Worm (Caenorhabditis elegans) whole organism, L3 larva: ENCODE data around the gene Y62H9A.15.

Experiments
- R02D3.7 ChIP-seq: fragments of 150-350 bp; optimal IDR thresholded peaks from 2 replicates; lab custom pipeline; 2014; ENCODE audit warnings: missing biosample characterization, missing genetic modification characterization
- ZK546.5 ChIP-seq: sonication (generic microtip); optimal IDR thresholded peaks from 2 replicates; lab custom pipeline; 2017; ENCODE audit warnings: missing biosample characterization, missing genetic modification characterization
- aly-2 ChIP-seq: fragments of 150-350 bp; optimal IDR thresholded peaks from 2 replicates; lab custom pipeline; 2014; ENCODE audit warnings: missing biosample characterization, missing genetic modification characterization
- ama-1 ChIP-seq: fragments of 150-350 bp; optimal IDR thresholded peaks from 2 replicates; lab custom pipeline; 2018
- ceh-16 ChIP-seq: sonication (generic microtip); optimal IDR thresholded peaks from 2 replicates; lab custom pipeline; 2017; ENCODE audit warnings: missing biosample characterization, missing genetic modification characterization
- ceh-28 ChIP-seq: fragments of 150-350 bp; optimal IDR thresholded peaks from 2 replicates; lab custom pipeline; 2014; ENCODE audit warnings: missing biosample characterization, missing genetic modification reagents, missing genetic modification characterization
- egl-5 ChIP-seq: fragments of 150-350 bp; optimal IDR thresholded peaks from 2 replicates; lab custom pipeline; 2017; ENCODE audit warnings: missing biosample characterization, missing genetic modification reagents, missing genetic modification characterization, inconsistent platforms
- elt-1 ChIP-seq: fragments of 150-350 bp; optimal IDR thresholded peaks from 2 replicates; lab custom pipeline; 2014; ENCODE audit warnings: missing biosample characterization, missing genetic modification characterization
- elt-2 ChIP-seq: sonication (generic microtip); optimal IDR thresholded peaks from 2 replicates; lab custom pipeline; 2016; ENCODE audit warnings: missing genetic modification reagents, mild to moderate bottlenecking, missing genetic modification characterization, missing compliant biosample characterization
- elt-3 ChIP-seq, 3 experiments: fragments of 150-350 bp in 1 of 3; sonication (generic microtip) in 2 of 3; optimal IDR thresholded peaks; 2 replicates in 2 of 3; 4 replicates in 1 of 3; lab custom pipeline; 2014 to 2017; ENCODE audit warnings: missing biosample characterization in 3 of 3, missing genetic modification characterization in 3 of 3
- eor-1 ChIP-seq, 2 experiments: fragments of 150-350 bp; optimal IDR thresholded peaks; 2 replicates each; lab custom pipeline; 2014 to 2018; ENCODE audit warnings: missing biosample characterization in 2 of 2, missing genetic modification characterization in 2 of 2
- fkh-2 ChIP-seq: fragments of 150-350 bp; optimal IDR thresholded peaks from 2 replicates; lab custom pipeline; 2014; ENCODE audit warnings: missing biosample characterization, missing genetic modification reagents, missing genetic modification characterization
- fos-1 ChIP-seq: fragments of 150-350 bp; optimal IDR thresholded peaks from 2 replicates; lab custom pipeline; 2014; ENCODE audit warnings: missing biosample characterization, missing genetic modification characterization
- hmg-11 ChIP-seq: sonication (generic microtip); optimal IDR thresholded peaks from 2 replicates; lab custom pipeline; 2016; ENCODE audit warnings: missing genetic modification characterization, missing compliant biosample characterization
- jun-1 ChIP-seq: fragments of 150-350 bp; optimal IDR thresholded peaks from 2 replicates; lab custom pipeline; 2014; ENCODE audit warnings: missing biosample characterization, missing genetic modification reagents, missing genetic modification characterization
- lin-15B ChIP-seq: fragments of 150-350 bp; optimal IDR thresholded peaks from 2 replicates; lab custom pipeline; 2014; ENCODE audit warnings: missing biosample characterization, missing genetic modification characterization
- lin-39 ChIP-seq: fragments of 150-350 bp; optimal IDR thresholded peaks from 2 replicates; lab custom pipeline; 2018; ENCODE audit warnings: missing biosample characterization, missing genetic modification reagents, missing genetic modification characterization
- mdl-1 ChIP-seq: fragments of 150-350 bp; optimal IDR thresholded peaks from 2 replicates; lab custom pipeline; 2014; ENCODE audit warnings: missing biosample characterization, missing genetic modification characterization
- nfya-1 ChIP-seq: sonication (generic microtip); optimal IDR thresholded peaks from 2 replicates; lab custom pipeline; 2017; ENCODE audit warnings: missing genetic modification characterization, mild to moderate bottlenecking, missing compliant biosample characterization, antibody characterized with exemption, moderate library complexity; ENCODE audit not compliant: insufficient read depth
- nhr-12 ChIP-seq: fragments of 150-350 bp; optimal IDR thresholded peaks from 2 replicates; lab custom pipeline; 2014; ENCODE audit warnings: missing biosample characterization, missing genetic modification characterization
- nhr-23 ChIP-seq: fragments of 150-350 bp; optimal IDR thresholded peaks from 2 replicates; lab custom pipeline; 2014; ENCODE audit warnings: missing biosample characterization, missing genetic modification reagents, missing genetic modification characterization
- nhr-237 ChIP-seq: fragments of 150-350 bp; optimal IDR thresholded peaks from 2 replicates; lab custom pipeline; 2014; ENCODE audit warnings: missing biosample characterization, missing genetic modification characterization
- nhr-25 ChIP-seq: sonication (generic microtip); optimal IDR thresholded peaks from 2 replicates; lab custom pipeline; 2017; ENCODE audit warnings: missing biosample characterization, missing genetic modification characterization
- nhr-43 ChIP-seq: sonication (generic microtip); optimal IDR thresholded peaks from 2 replicates; lab custom pipeline; 2016; ENCODE audit warnings: mild to moderate bottlenecking, missing genetic modification characterization, missing compliant biosample characterization; ENCODE audit not compliant: poor library complexity, severe bottlenecking
- nhr-77 ChIP-seq: fragments of 150-350 bp; optimal IDR thresholded peaks from 2 replicates; lab custom pipeline; 2014; ENCODE audit warnings: missing biosample characterization, missing genetic modification characterization
- pha-4 ChIP-seq: fragments of 150-350 bp; optimal IDR thresholded peaks from 2 replicates; lab custom pipeline; 2014; ENCODE audit warnings: missing biosample characterization, missing genetic modification reagents, missing genetic modification characterization
- pqm-1 ChIP-seq: fragments of 150-350 bp; optimal IDR thresholded peaks from 2 replicates; lab custom pipeline; 2017; ENCODE audit warnings: missing biosample characterization, missing genetic modification characterization, inconsistent platforms
- sea-2 ChIP-seq: fragments of 150-350 bp; sonication (generic microtip); optimal IDR thresholded peaks from 4 replicates; lab custom pipeline; 2014; ENCODE audit warnings: missing biosample characterization, missing genetic modification reagents, missing genetic modification characterization
- skn-1 ChIP-seq: fragments of 150-350 bp; optimal IDR thresholded peaks from 2 replicates; lab custom pipeline; 2014; ENCODE audit warnings: missing biosample characterization, missing genetic modification characterization
- snpc-4 ChIP-seq: fragments of 150-350 bp; optimal IDR thresholded peaks from 2 replicates; lab custom pipeline; 2014; ENCODE audit warnings: missing biosample characterization, missing genetic modification characterization
- tbx-2 ChIP-seq: sonication (generic microtip); optimal IDR thresholded peaks from 2 replicates; lab custom pipeline; 2016; ENCODE audit warnings: mild to moderate bottlenecking, missing genetic modification characterization, missing compliant biosample characterization
- unc-39 ChIP-seq: sonication (generic microtip); optimal IDR thresholded peaks from 4 replicates; lab custom pipeline; 2017; ENCODE audit warnings: missing biosample characterization, missing genetic modification characterization
- zag-1 ChIP-seq: fragments of 150-350 bp; optimal IDR thresholded peaks from 2 replicates; lab custom pipeline; 2014; ENCODE audit warnings: missing biosample characterization, missing genetic modification characterization
- ztf-11 ChIP-seq: fragments of 150-350 bp; optimal IDR thresholded peaks from 2 replicates; lab custom pipeline; 2014; ENCODE audit warnings: missing biosample characterization, missing genetic modification characterization
- ztf-4 ChIP-seq: fragments of 150-350 bp; optimal IDR thresholded peaks from 2 replicates; lab custom pipeline; 2014; ENCODE audit warnings: missing biosample characterization, missing genetic modification characterization

Y62H9A.15 gene

ce11 chrX:11902661-11903060 is 7.3 kb downstream of the Y62H9A.15 start, which contains the start of gene Y62H9A.10:
Gene Y62H9A.10, minus strand, starts transcription at chrX:11902761.
- no peak for TF ChIP-seq ztf-4 (tag; lab: Kevin White, UChicago)
- TF ChIP-seq ceh-28 (tag; lab: Kevin White, UChicago): no peak
- TF ChIP-seq aly-2 (tag; lab: Kevin White, UChicago): no peak
- TF ChIP-seq mdl-1 (tag; lab: Kevin White, UChicago): no peak
- no peak for TF ChIP-seq skn-1 (tag; lab: Kevin White, UChicago)
- no peak for TF ChIP-seq lin-39
- no peak for TF ChIP-seq ama-1 (lab: Kevin White, UChicago)
- TF ChIP-seq elt-1 (tag; lab: Kevin White, UChicago): no peak
- TF ChIP-seq nhr-237 (tag; lab: Kevin White, UChicago): no peak
- no peak for TF ChIP-seq unc-39 (tag; lab: Kevin White, UChicago)
- TF ChIP-seq tbx-2 (tag; lab: Kevin White, UChicago): no peak
- no peak for TF ChIP-seq ztf-11 (tag; lab: Kevin White, UChicago)
- no peak for TF ChIP-seq jun-1 (tag; lab: Kevin White, UChicago)
- no peak for TF ChIP-seq R02D3.7 (tag; lab: Kevin White, UChicago)
- TF ChIP-seq nhr-23: no peak

ce11 chrX:11899031-11899430 is 10.9 kb downstream of the Y62H9A.15 start:
- peak; percentile 72 for TF ChIP-seq ceh-28 (tag; lab: Kevin White, UChicago)
- no peak for TF ChIP-seq nhr-25 (tag; lab: Kevin White, UChicago)
- peak; percentile 54 for TF ChIP-seq lin-39
- no peak for TF ChIP-seq elt-2 (tag; lab: Kevin White, UChicago)

- TF ChIP-seq nhr-23: no peak
- no peak for TF ChIP-seq lin-15B (tag; lab: Kevin White, UChicago)
- TF ChIP-seq pha-4: no peak
- no peak for TF ChIP-seq lin-39
- no peak for TF ChIP-seq elt-1 (tag; lab: Kevin White, UChicago)
- TF ChIP-seq, all 47 proteins: peak for 0
These were observed 11.9 kb downstream of the Y62H9A.15 start, which contains the start of gene Y62H9A.9 for ce11 chrX:11898040-11898439. Gene Y62H9A.9, minus strand, starts transcription at chrX:11898140.

ce11 chrX:11896708-11897107 is 13.2 kb downstream of the Y62H9A.15 start:
- TF ChIP-seq ZK546.5 (tag; lab: Kevin White, UChicago): no peak
- no peak for TF ChIP-seq lin-39
- no peak for TF ChIP-seq sea-2 (GFP tag; lab: Kevin White, UChicago)
- TF ChIP-seq nhr-43 (tag; lab: Kevin White, UChicago): no peak
- no peak for TF ChIP-seq elt-3 (tag; optimal IDR thresholded peaks at IDR 0.05; lab: Kevin White, UChicago)
- no peak for TF ChIP-seq nhr-12
- TF ChIP-seq skn-1 (tag; lab: Kevin White, UChicago): no peak
- no peak for TF ChIP-seq snpc-4 (tag; lab: Kevin White, UChicago)
- TF ChIP-seq eor-1 (tag; optimal IDR thresholded peaks at IDR 0.05; lab: Kevin White, UChicago): no peak
- TF ChIP-seq fos-1 (tag; lab: Kevin White, UChicago): no peak

ce11 chrX:11892328-11892727 is 17.6 kb downstream of the Y62H9A.15 start, which contains the start of gene Y62H9A.8:
Gene Y62H9A.8, minus strand, starts transcription at chrX:11892428.
- TF ChIP-seq egl-5 (tag; lab: Kevin White, UChicago): no peak

- TF ChIP-seq nfya-1 (tag; lab: Kevin White, UChicago): no peak
- no peak for TF ChIP-seq egl-5 (tag; lab: Kevin White, UChicago)
- TF ChIP-seq, all 47 proteins: peak for 0
These were observed 24.4 kb downstream of the Y62H9A.15 start, which contains the start of gene Y62H9A.7 for ce11 chrX:11885577-11885976. Gene Y62H9A.7, minus strand, starts transcription at chrX:11885677.

ce11 chrX:11882800-11883199 is 27.1 kb downstream of the Y62H9A.15 start, which contains the start of the genes Y62H9A.5 and ule-5:
Gene Y62H9A.5, minus strand, starts transcription at chrX:11882900.
Gene ule-5, plus strand, starts transcription at chrX:11883127.
- TF ChIP-seq pha-4: no peak
- no peak for TF ChIP-seq sea-2 (GFP tag; lab: Kevin White, UChicago)
- no peak for TF ChIP-seq pqm-1 (tag; lab: Kevin White, UChicago)
- TF ChIP-seq hmg-11 (tag; lab: Kevin White, UChicago): no peak
- no peak for TF ChIP-seq mdl-1 (tag; lab: Kevin White, UChicago)
- no peak for TF ChIP-seq ceh-16
- no peak for TF ChIP-seq snpc-4 (tag; lab: Kevin White, UChicago)
- no peak for TF ChIP-seq nhr-77 (tag; lab: Kevin White, UChicago)
- TF ChIP-seq fkh-2: no peak
- TF ChIP-seq nfya-1 (tag; lab: Kevin White, UChicago): no peak
- TF ChIP-seq ZK546.5 (tag; lab: Kevin White, UChicago): no peak
- TF ChIP-seq zag-1: no peak
- TF ChIP-seq, all 47 proteins: peak for 0
